Worm (Caenorhabditis elegans) whole organism, early embryonic: ENCODE results near the gene upb-1.

Experiments used
- ama-1 ChIP-seq: fragments of 150-350 bp; optimal IDR thresholded peaks from 2 replicates; lab custom pipeline; 2014
- flt-1 ChIP-seq: fragments of 200-800 bp; sonication (Bioruptor generic); IDR thresholded peaks from 2 replicates; pipeline ENCODE4 v1.3.6; 2022; ENCODE audit warnings: missing genetic modification characterization, missing compliant biosample characterization
- hmbx-1 ChIP-seq: sonication (generic microtip); optimal IDR thresholded peaks from 2 replicates; lab custom pipeline; 2016; ENCODE audit warnings: mild to moderate bottlenecking, missing genetic modification characterization, missing compliant biosample characterization

DNA sequence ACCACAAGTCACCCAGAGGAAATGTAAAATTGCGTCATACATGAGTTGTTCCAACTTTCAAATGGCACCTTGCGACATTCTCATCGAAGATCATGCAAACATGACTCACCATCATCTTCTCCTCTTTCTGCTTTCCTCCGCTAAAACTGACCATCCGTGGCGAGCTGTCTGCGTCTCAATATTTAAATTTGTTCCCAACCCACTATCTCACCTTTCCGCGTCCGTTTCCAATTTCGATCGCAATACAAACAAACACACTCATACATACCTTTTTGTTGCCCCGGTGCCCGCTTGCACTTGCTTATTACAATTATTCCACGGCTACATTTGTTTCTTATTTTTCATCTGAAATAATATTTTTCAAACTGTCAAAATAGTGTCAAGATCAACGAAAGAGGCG is 29.2 kb downstream of the upb-1 start, which contains the start of gene nmgp-1:
- TF ChIP-seq ama-1 (lab: Kevin White, UChicago), result no peak
- TF ChIP-seq hmbx-1 (tag; lab: Kevin White, UChicago), result no peak
- TF ChIP-seq flt-1 (GFP tag; lab: Robert Waterston, UW), result no peak
